Worm (Caenorhabditis elegans) whole organism, mixed stage, embryonic: ENCODE data around the gene fbxa-63.

ENCODE experiments used
- M03D4.4 ChIP-seq: sonication (generic microtip); optimal IDR thresholded peaks from 2 replicates; lab custom pipeline; 2017; ENCODE audit warnings: mild to moderate bottlenecking, missing genetic modification characterization, missing compliant biosample characterization
- bed-3 ChIP-seq: fragments of 200-800 bp; sonication (Bioruptor generic); optimal IDR thresholded peaks from 3 replicates; lab custom pipeline; 2018; ENCODE audit warnings: mild to moderate bottlenecking, missing genetic modification characterization, moderate library complexity, missing compliant biosample characterization
- blmp-1 ChIP-seq: fragments of 150-350 bp; optimal IDR thresholded peaks from 2 replicates; lab custom pipeline; 2014; ENCODE audit warnings: missing biosample characterization, missing genetic modification characterization
- ceh-39 ChIP-seq: fragments of 150-350 bp; optimal IDR thresholded peaks from 2 replicates; lab custom pipeline; 2014; ENCODE audit warnings: missing biosample characterization, missing genetic modification characterization
- ceh-43 ChIP-seq: fragments of 200-800 bp; sonication (Bioruptor generic); optimal IDR thresholded peaks from 2 replicates; lab custom pipeline; 2018; ENCODE audit warnings: mild to moderate bottlenecking, missing genetic modification characterization, moderate library complexity, missing compliant biosample characterization
- ceh-83 ChIP-seq: fragments of 200-800 bp; sonication (Bioruptor generic); optimal IDR thresholded peaks from 2 replicates; lab custom pipeline; 2018; ENCODE audit warnings: mild to moderate bottlenecking, missing genetic modification characterization, missing compliant biosample characterization
- ces-1 ChIP-seq: fragments of 150-350 bp; optimal IDR thresholded peaks from 2 replicates; lab custom pipeline; 2014; ENCODE audit warnings: missing biosample characterization, missing genetic modification reagents, missing genetic modification characterization
- cnd-1 ChIP-seq: fragments of 200-800 bp; sonication (Bioruptor generic); optimal IDR thresholded peaks from 2 replicates; lab custom pipeline; 2018; ENCODE audit warnings: mild to moderate bottlenecking, missing genetic modification characterization, missing compliant biosample characterization
- drap-1 ChIP-seq: fragments of 200-800 bp; sonication (Bioruptor generic); optimal IDR thresholded peaks from 3 replicates; lab custom pipeline; 2018; ENCODE audit warnings: mild to moderate bottlenecking, missing genetic modification characterization, missing compliant biosample characterization
- elt-3 ChIP-seq: fragments of 150-350 bp; optimal IDR thresholded peaks from 2 replicates; lab custom pipeline; 2014; ENCODE audit warnings: missing biosample characterization, missing genetic modification characterization
- flh-1 ChIP-seq: fragments of 200-800 bp; sonication (Bioruptor generic); optimal IDR thresholded peaks from 2 replicates; lab custom pipeline; 2018; ENCODE audit warnings: mild to moderate bottlenecking, missing genetic modification characterization, moderate library complexity, missing compliant biosample characterization
- hlh-1 ChIP-seq: fragments of 150-350 bp; optimal IDR thresholded peaks from 2 replicates; lab custom pipeline; 2014; ENCODE audit warnings: missing biosample characterization, missing genetic modification reagents, missing genetic modification characterization
- lin-13 ChIP-seq: fragments of 150-350 bp; optimal IDR thresholded peaks from 2 replicates; lab custom pipeline; 2014; ENCODE audit warnings: missing biosample characterization, missing genetic modification characterization
- lin-32 ChIP-seq: fragments of 200-800 bp; sonication (Bioruptor generic); optimal IDR thresholded peaks from 2 replicates; lab custom pipeline; 2018; ENCODE audit warnings: mild to moderate bottlenecking, missing genetic modification characterization, missing compliant biosample characterization
- mep-1 ChIP-seq: fragments of 150-350 bp; optimal IDR thresholded peaks from 2 replicates; lab custom pipeline; 2017; ENCODE audit warnings: missing biosample characterization, missing genetic modification reagents, missing genetic modification characterization, inconsistent platforms
- mls-2 ChIP-seq: sonication (generic microtip); optimal IDR thresholded peaks from 2 replicates; lab custom pipeline; 2016; ENCODE audit warnings: mild to moderate bottlenecking, missing genetic modification characterization, moderate library complexity, missing compliant biosample characterization
- nhr-12 ChIP-seq: fragments of 150-350 bp; optimal IDR thresholded peaks from 2 replicates; lab custom pipeline; 2014; ENCODE audit warnings: missing biosample characterization, missing genetic modification characterization
- nhr-2 ChIP-seq: fragments of 150-350 bp; optimal IDR thresholded peaks from 2 replicates; lab custom pipeline; 2014; ENCODE audit warnings: missing biosample characterization, missing genetic modification characterization
- nhr-237 ChIP-seq: fragments of 150-350 bp; optimal IDR thresholded peaks from 2 replicates; lab custom pipeline; 2014; ENCODE audit warnings: missing biosample characterization, missing genetic modification characterization
- nhr-28 ChIP-seq: fragments of 150-350 bp; optimal IDR thresholded peaks from 2 replicates; lab custom pipeline; 2014; ENCODE audit warnings: missing biosample characterization, missing genetic modification characterization
- nhr-76 ChIP-seq: sonication (generic microtip); optimal IDR thresholded peaks from 2 replicates; lab custom pipeline; 2017; ENCODE audit warnings: missing biosample characterization, missing genetic modification characterization
- sem-2 ChIP-seq: fragments of 200-800 bp; sonication (Bioruptor generic); optimal IDR thresholded peaks from 2 replicates; lab custom pipeline; 2018; ENCODE audit warnings: mild to moderate bottlenecking, missing genetic modification characterization, missing compliant biosample characterization
- snpc-4 ChIP-seq: fragments of 150-350 bp; optimal IDR thresholded peaks from 2 replicates; lab custom pipeline; 2014; ENCODE audit warnings: missing biosample characterization, missing genetic modification characterization
- sptf-1 ChIP-seq: sonication (generic microtip); optimal IDR thresholded peaks from 2 replicates; lab custom pipeline; 2017; ENCODE audit warnings: mild to moderate bottlenecking, missing genetic modification characterization, moderate library complexity, missing compliant biosample characterization
- tbx-8 ChIP-seq: fragments of 200-800 bp; sonication (Bioruptor generic); optimal IDR thresholded peaks from 2 replicates; lab custom pipeline; 2018; ENCODE audit warnings: mild to moderate bottlenecking, missing genetic modification characterization, moderate library complexity, missing compliant biosample characterization
- unc-120 ChIP-seq: sonication (generic microtip); optimal IDR thresholded peaks from 2 replicates; lab custom pipeline; 2017; ENCODE audit warnings: missing genetic modification characterization, missing compliant biosample characterization; ENCODE audit not compliant: poor library complexity, severe bottlenecking
- unc-39 ChIP-seq: fragments of 150-350 bp; optimal IDR thresholded peaks from 2 replicates; lab custom pipeline; 2014; ENCODE audit warnings: missing biosample characterization, missing genetic modification characterization
- unc-62 ChIP-seq: fragments of 150-350 bp; optimal IDR thresholded peaks from 2 replicates; lab custom pipeline; 2014; ENCODE audit warnings: missing biosample characterization, missing genetic modification reagents, missing genetic modification characterization
- zip-8 ChIP-seq: fragments of 150-350 bp; optimal IDR thresholded peaks from 2 replicates; lab custom pipeline; 2014; ENCODE audit warnings: missing biosample characterization, missing genetic modification characterization

The fbxa-63 gene

ce11 chrIII:1269156-1269555 lies 25.8 kb downstream of the fbxa-63 start, which contains the start of gene fbxa-32:
fbxa-32 (minus strand) TSS chrIII:1269256.
- TF ChIP-seq bed-3 (no peak), ceh-83 (GFP tag; lab: Kevin White, UChicago) (no peak), ces-1 (GFP tag; lab: Kevin White, UChicago) (no peak)

ce11 chrIII:1271378-1271926 lies 28.1 kb downstream of the fbxa-63 start, which contains the start of gene fbxa-31:
fbxa-31 (minus strand) TSS chrIII:1271428.
- TF ChIP-seq nhr-237 (no peak), unc-39 (no peak), nhr-76 (tag; lab: Kevin White, UChicago) (no peak), nhr-12 (no peak), ceh-43 (no peak), hlh-1 (tag; lab: Kevin White, UChicago) (no peak), lin-13 (no peak), nhr-2 (no peak), M03D4.4 (no peak), sptf-1 (tag; lab: Kevin White, UChicago) (no peak), unc-120 (tag; lab: Kevin White, UChicago) (no peak), bed-3 (no peak), mep-1 (tag; lab: Kevin White, UChicago) (no peak), drap-1 (no peak), unc-62 (GFP tag; lab: Kevin White, UChicago) (no peak), zip-8 (tag; lab: Kevin White, UChicago) (no peak), elt-3 (tag; lab: Kevin White, UChicago) (no peak)

- no peak for TF ChIP-seq nhr-28 (tag; lab: Kevin White, UChicago)
- TF ChIP-seq lin-32 (GFP tag; lab: Kevin White, UChicago) = no peak
- no peak for TF ChIP-seq unc-39
- no peak for TF ChIP-seq nhr-2
- TF ChIP-seq ces-1 (GFP tag; lab: Kevin White, UChicago) = no peak
- TF ChIP-seq M03D4.4 = no peak
- TF ChIP-seq nhr-76 (tag; lab: Kevin White, UChicago) = no peak
These were observed 30.5 kb downstream of the fbxa-63 start, which contains the start of gene fbxa-29 for ce11 chrIII:1273655-1274328. fbxa-29 (minus strand) TSS chrIII:1273705.

- TF ChIP-seq blmp-1 (no peak), flh-1 (GFP tag; lab: Kevin White, UChicago) (no peak), mls-2 (tag; lab: Kevin White, UChicago) (no peak), nhr-237 (no peak), M03D4.4 (no peak), unc-62 (GFP tag; lab: Kevin White, UChicago) (no peak), unc-39 (no peak), ceh-83 (GFP tag; lab: Kevin White, UChicago) (no peak), drap-1 (no peak), unc-120 (tag; lab: Kevin White, UChicago) (no peak), snpc-4 (no peak), nhr-2 (no peak), ceh-43 (no peak), tbx-8 (GFP tag; lab: Kevin White, UChicago) (no peak), hlh-1 (tag; lab: Kevin White, UChicago) (no peak), cnd-1 (tag; lab: Kevin White, UChicago) (no peak)
These were observed 32.2 kb downstream of the fbxa-63 start, which contains the start of gene fbxa-30 for ce11 chrIII:1275513-1275912. fbxa-30 (minus strand) TSS chrIII:1275613.

- no peak for TF ChIP-seq flh-1 (GFP tag; lab: Kevin White, UChicago)
- no peak for TF ChIP-seq nhr-237
- TF ChIP-seq unc-39 = no peak
- TF ChIP-seq lin-32 (GFP tag; lab: Kevin White, UChicago) = no peak
- no peak for TF ChIP-seq blmp-1
- TF ChIP-seq M03D4.4 = no peak
- TF ChIP-seq ceh-39 (tag; lab: Kevin White, UChicago) = no peak
- no peak for TF ChIP-seq sem-2 (GFP tag; lab: Kevin White, UChicago)
- TF ChIP-seq nhr-28 (tag; lab: Kevin White, UChicago) = no peak
- no peak for TF ChIP-seq snpc-4
- TF ChIP-seq ceh-83 (GFP tag; lab: Kevin White, UChicago) = no peak
- TF ChIP-seq unc-120 (tag; lab: Kevin White, UChicago) = no peak
- no peak for TF ChIP-seq nhr-12
- TF ChIP-seq cnd-1 (tag; lab: Kevin White, UChicago) = no peak
- TF ChIP-seq lin-13 = no peak
- no peak for TF ChIP-seq nhr-76 (tag; lab: Kevin White, UChicago)
- no peak for TF ChIP-seq drap-1
These were observed 35.9 kb downstream of the fbxa-63 start for ce11 chrIII:1279197-1279596.
